Worm (Caenorhabditis elegans) whole organism, L2 larva: Measurements from ENCODE around the gene T19C4.1.

Source experiments
- ceh-82 ChIP-seq: fragments of 150-350 bp; optimal IDR thresholded peaks from 2 replicates; lab custom pipeline; 2014; ENCODE audit warnings: missing biosample characterization, missing genetic modification characterization
- elt-1 ChIP-seq: fragments of 150-350 bp; optimal IDR thresholded peaks from 2 replicates; lab custom pipeline; 2014; ENCODE audit warnings: missing biosample characterization, missing genetic modification characterization
- fos-1 ChIP-seq: fragments of 150-350 bp; optimal IDR thresholded peaks from 2 replicates; lab custom pipeline; 2014; ENCODE audit warnings: missing biosample characterization, missing genetic modification characterization
- lsy-2 ChIP-seq, 2 experiments: fragments of 150-350 bp in 1 of 2; sonication (generic microtip) in 1 of 2; optimal IDR thresholded peaks; 2 replicates each; lab custom pipeline; 2014 to 2017; ENCODE audit warnings: missing biosample characterization in 2 of 2, missing genetic modification characterization in 2 of 2
- nhr-129 ChIP-seq: fragments of 150-350 bp; optimal IDR thresholded peaks from 2 replicates; lab custom pipeline; 2014; ENCODE audit warnings: missing biosample characterization, missing genetic modification characterization
- sma-3 ChIP-seq: sonication (generic microtip); optimal IDR thresholded peaks from 2 replicates; lab custom pipeline; 2016; ENCODE audit warnings: missing genetic modification reagents, missing genetic modification characterization, missing compliant biosample characterization

DNA sequence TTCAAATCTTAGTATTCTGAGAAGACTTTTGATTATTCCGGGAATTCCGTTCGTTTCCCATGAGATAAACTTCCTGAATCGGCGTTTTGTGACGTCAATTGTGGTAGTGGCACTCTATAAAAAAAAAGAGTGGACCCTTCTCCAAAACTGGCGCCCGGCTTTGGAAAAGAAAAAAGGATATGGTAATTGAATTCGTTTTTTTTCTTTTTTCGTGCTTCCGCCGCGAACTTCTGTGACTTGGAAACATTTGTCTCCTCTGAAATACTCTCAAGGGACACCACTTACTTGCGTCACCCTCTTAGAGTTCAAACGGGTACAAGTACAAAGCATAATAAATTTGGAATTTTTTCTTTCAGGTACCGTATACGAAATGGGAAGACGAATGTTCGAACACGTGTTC lies 23.2 kb downstream of the T19C4.1 start:
- TF ChIP-seq nhr-129 (tag; lab: Kevin White, UChicago) (no peak), ceh-82 (tag; lab: Kevin White, UChicago) (no peak), elt-1 (tag; lab: Kevin White, UChicago) (no peak), fos-1 (tag; lab: Kevin White, UChicago) (no peak), lsy-2 (tag; optimal IDR thresholded peaks at IDR 0.05; lab: Kevin White, UChicago) (no peak), sma-3 (no peak)
